Worm (Caenorhabditis elegans) whole organism, young adult: Measurements from ENCODE around the gene Y38E10A.24.

Experiments
- B0261.1 ChIP-seq: sonication (generic microtip); optimal IDR thresholded peaks from 2 replicates; lab custom pipeline; 2016; ENCODE audit warnings: mild to moderate bottlenecking, missing genetic modification characterization, moderate library complexity, missing compliant biosample characterization
- F33H1.4 ChIP-seq: fragments of 200-800 bp; sonication (Bioruptor generic); IDR thresholded peaks from 2 replicates; pipeline ENCODE4 v1.3.6; 2022; ENCODE audit warnings: missing genetic modification reagents, missing genetic modification characterization, missing compliant biosample characterization
- aptf-2 ChIP-seq: fragments of 200-800 bp; sonication (Bioruptor generic); conservative IDR thresholded peaks from 2 replicates; pipeline ENCODE4 v1.3.6; 2022; ENCODE audit warnings: missing genetic modification reagents, missing genetic modification characterization, missing compliant biosample characterization
- lir-1 ChIP-seq: fragments of 200-800 bp; sonication (Bioruptor generic); conservative IDR thresholded peaks from 2 replicates; pipeline ENCODE4 v1.3.6; 2022; ENCODE audit warnings: missing genetic modification reagents, missing genetic modification characterization, missing compliant biosample characterization
- zfh-2 ChIP-seq: fragments of 200-800 bp; sonication (Bioruptor generic); conservative IDR thresholded peaks from 2 replicates; pipeline ENCODE4 v1.3.6; 2022; ENCODE audit warnings: missing genetic modification reagents, missing genetic modification characterization, missing compliant biosample characterization

- TF ChIP-seq aptf-2 (GFP tag; lab: Robert Waterston, UW) (no peak), lir-1 (GFP tag; lab: Robert Waterston, UW) (no peak), B0261.1 (tag; lab: Kevin White, UChicago) (no peak), zfh-2 (no peak), F33H1.4 (GFP tag; lab: Robert Waterston, UW) (no peak)
Measured at ce11 chrII:12661930-12662329, 16.9 kb upstream of the Y38E10A.24 start.
